Fruit fly (Drosophila melanogaster) whole organism, embryonic: Measurements from ENCODE around the gene Ugt37A2.

Source experiments
- Atf-2 ChIP-seq: fragments of 200-800 bp; sonication (Bioruptor generic); optimal IDR thresholded peaks from 2 replicates; lab custom pipeline; 2016; ENCODE audit warnings: missing biosample characterization, missing genetic modification characterization
- Blimp-1 ChIP-seq: fragments of 200-800 bp; sonication (Bioruptor generic); optimal IDR thresholded peaks from 3 replicates; lab custom pipeline; 2018; ENCODE audit warnings: missing biosample characterization, missing genetic modification characterization, mild to moderate bottlenecking, moderate library complexity, missing genetic modification reagents
- BtbVII ChIP-seq: fragments of 200-800 bp; sonication (Bioruptor generic); optimal IDR thresholded peaks from 3 replicates; lab custom pipeline; 2017; ENCODE audit warnings: missing biosample characterization, mild to moderate bottlenecking, missing genetic modification characterization
- CG11456 ChIP-seq: fragments of 200-800 bp; sonication (Bioruptor generic); IDR thresholded peaks from 3 replicates; pipeline ENCODE4 v1.3.6; 2022; ENCODE audit warnings: missing biosample characterization, missing genetic modification characterization
- CG11723 ChIP-seq: fragments of 200-800 bp; sonication (Bioruptor generic); optimal IDR thresholded peaks from 2 replicates; lab custom pipeline; 2017; ENCODE audit warnings: missing biosample characterization, mild to moderate bottlenecking, missing genetic modification characterization
- CG14441 ChIP-seq: fragments of 200-800 bp; sonication (Bioruptor generic); IDR thresholded peaks from 2 replicates; pipeline ENCODE4 v1.3.6; 2022; ENCODE audit warnings: missing biosample characterization, missing genetic modification characterization
- CG15696 ChIP-seq: fragments of 200-800 bp; sonication (Bioruptor generic); optimal IDR thresholded peaks from 2 replicates; lab custom pipeline; 2019; ENCODE audit warnings: missing biosample characterization, mild to moderate bottlenecking, missing genetic modification characterization, moderate library complexity
- CG17361 ChIP-seq: fragments of 200-800 bp; sonication (Bioruptor generic); IDR thresholded peaks from 3 replicates; pipeline ENCODE4 v1.3.6; 2022; ENCODE audit warnings: missing biosample characterization, missing genetic modification characterization
- CG17802 ChIP-seq: fragments of 200-800 bp; sonication (Bioruptor generic); optimal IDR thresholded peaks from 2 replicates; lab custom pipeline; 2018; ENCODE audit warnings: missing biosample characterization, mild to moderate bottlenecking, missing genetic modification characterization, moderate library complexity
- CG18599 ChIP-seq: fragments of 200-800 bp; sonication (Bioruptor generic); optimal IDR thresholded peaks from 3 replicates; lab custom pipeline; 2017; ENCODE audit warnings: missing biosample characterization, missing genetic modification characterization, mild to moderate bottlenecking, moderate library complexity, missing genetic modification reagents
- CG2678 ChIP-seq: fragments of 200-800 bp; sonication (Bioruptor generic); optimal IDR thresholded peaks from 3 replicates; lab custom pipeline; 2019; ENCODE audit warnings: missing biosample characterization, mild to moderate bottlenecking, missing genetic modification characterization, moderate library complexity
- CG30403 ChIP-seq: fragments of 200-800 bp; sonication (Bioruptor generic); optimal IDR thresholded peaks from 3 replicates; lab custom pipeline; 2016; ENCODE audit warnings: missing biosample characterization, missing genetic modification characterization
- CG4424 ChIP-seq: fragments of 200-800 bp; sonication (Bioruptor generic); optimal IDR thresholded peaks from 3 replicates; lab custom pipeline; 2016; ENCODE audit warnings: missing biosample characterization, missing genetic modification characterization
- CG5245 ChIP-seq: fragments of 200-800 bp; sonication (Bioruptor generic); optimal IDR thresholded peaks from 3 replicates; lab custom pipeline; 2016; ENCODE audit warnings: missing biosample characterization, missing genetic modification characterization
- CG6689 ChIP-seq: fragments of 200-800 bp; sonication (Bioruptor generic); IDR thresholded peaks from 2 replicates; pipeline ENCODE4 v1.3.6; 2022; ENCODE audit warnings: missing biosample characterization, missing genetic modification characterization
- CG6765 ChIP-seq: fragments of 200-800 bp; sonication (Bioruptor generic); optimal IDR thresholded peaks from 3 replicates; lab custom pipeline; 2017; ENCODE audit warnings: missing biosample characterization, mild to moderate bottlenecking, missing genetic modification characterization
- CG6791 ChIP-seq: fragments of 200-800 bp; sonication (Bioruptor generic); IDR thresholded peaks from 3 replicates; pipeline ENCODE4 v1.3.6; 2022; ENCODE audit warnings: missing biosample characterization, missing genetic modification characterization; ENCODE audit not compliant: partially characterized antibody
- CG7271 ChIP-seq: fragments of 200-800 bp; sonication (Bioruptor generic); optimal IDR thresholded peaks from 2 replicates; lab custom pipeline; 2018; ENCODE audit warnings: missing biosample characterization, mild to moderate bottlenecking, missing genetic modification characterization, moderate library complexity
- CG7839 ChIP-seq: fragments of 200-800 bp; sonication (Bioruptor generic); optimal IDR thresholded peaks from 3 replicates; lab custom pipeline; 2018; ENCODE audit warnings: missing biosample characterization, mild to moderate bottlenecking, missing genetic modification characterization, moderate library complexity
- CG8944 ChIP-seq: fragments of 200-800 bp; sonication (Bioruptor generic); optimal IDR thresholded peaks from 3 replicates; lab custom pipeline; 2016; ENCODE audit warnings: missing biosample characterization, missing genetic modification characterization
- CG9609 ChIP-seq: fragments of 200-800 bp; sonication (Bioruptor generic); optimal IDR thresholded peaks from 3 replicates; lab custom pipeline; 2016; ENCODE audit warnings: missing biosample characterization, missing genetic modification characterization
- D ChIP-seq, 2 experiments: fragments of 200-800 bp in 1 of 2; fragments of >200 bp in 1 of 2; sonication (Bioruptor generic) in 1 of 2; optimal IDR thresholded peaks; 2 replicates in 1 of 2; 3 replicates in 1 of 2; lab custom pipeline; 2017; ENCODE audit warnings: mild to moderate bottlenecking in 1 of 2, missing biosample characterization in 1 of 2, missing genetic modification characterization in 1 of 2, missing genetic modification reagents in 1 of 2
- Dfd ChIP-seq, 2 experiments: fragments of >200 bp; optimal IDR thresholded peaks; 2 replicates each; lab custom pipeline; 2017; ENCODE audit warnings: missing biosample characterization in 2 of 2, missing genetic modification characterization in 2 of 2
- Dip2 ChIP-seq: fragments of 200-800 bp; sonication (Bioruptor generic); IDR thresholded peaks from 2 replicates; pipeline ENCODE4 v1.3.6; 2022; ENCODE audit warnings: missing biosample characterization, missing genetic modification characterization
- Hmr ChIP-seq: fragments of 200-800 bp; sonication (Bioruptor generic); optimal IDR thresholded peaks from 3 replicates; lab custom pipeline; 2017; ENCODE audit warnings: mild to moderate bottlenecking, missing biosample characterization, missing genetic modification reagents, missing genetic modification characterization
- Hr39 ChIP-seq: fragments of >200 bp; optimal IDR thresholded peaks from 2 replicates; lab custom pipeline; 2017
- Lim3 ChIP-seq: fragments of 200-800 bp; sonication (Bioruptor generic); IDR thresholded peaks from 2 replicates; pipeline ENCODE4 v1.3.6; 2022; ENCODE audit warnings: missing biosample characterization, missing genetic modification characterization
- Rfx ChIP-seq: fragments of 200-800 bp; sonication (Bioruptor generic); IDR thresholded peaks from 2 replicates; pipeline ENCODE4 v1.3.6; 2022; ENCODE audit warnings: missing biosample characterization, missing genetic modification characterization
- Side ChIP-seq: fragments of 200-800 bp; sonication (Bioruptor generic); optimal IDR thresholded peaks from 2 replicates; lab custom pipeline; 2016; ENCODE audit warnings: missing biosample characterization, missing genetic modification characterization
- Sin3A ChIP-seq: fragments of >200 bp; optimal IDR thresholded peaks from 2 replicates; lab custom pipeline; 2018
- Six4 ChIP-seq: fragments of 200-800 bp; sonication (Bioruptor generic); optimal IDR thresholded peaks from 2 replicates; lab custom pipeline; 2016; ENCODE audit warnings: missing biosample characterization, missing genetic modification characterization
- Vsx1 ChIP-seq: fragments of 200-800 bp; sonication (Bioruptor generic); optimal IDR thresholded peaks from 2 replicates; lab custom pipeline; 2017; ENCODE audit warnings: missing biosample characterization, mild to moderate bottlenecking, missing genetic modification characterization, missing genetic modification reagents
- amos ChIP-seq: fragments of 200-800 bp; sonication (Bioruptor generic); IDR thresholded peaks from 2 replicates; pipeline ENCODE4 v1.3.6; 2022; ENCODE audit warnings: missing biosample characterization, missing genetic modification characterization; ENCODE audit not compliant: partially characterized antibody
- ap ChIP-seq: fragments of 200-800 bp; sonication (Bioruptor generic); IDR thresholded peaks from 2 replicates; pipeline ENCODE4 v1.3.6; 2022; ENCODE audit warnings: missing biosample characterization, missing genetic modification characterization
- ash1 ChIP-seq: fragments of 200-800 bp; sonication (Bioruptor generic); optimal IDR thresholded peaks from 2 replicates; lab custom pipeline; 2018; ENCODE audit warnings: missing biosample characterization, mild to moderate bottlenecking, missing genetic modification characterization
- bigmax ChIP-seq: fragments of 200-800 bp; sonication (Bioruptor generic); optimal IDR thresholded peaks from 2 replicates; lab custom pipeline; 2018; ENCODE audit warnings: missing biosample characterization, mild to moderate bottlenecking, missing genetic modification characterization
- cato ChIP-seq: fragments of 200-800 bp; sonication (Bioruptor generic); optimal IDR thresholded peaks from 2 replicates; lab custom pipeline; 2016; ENCODE audit warnings: missing biosample characterization, missing genetic modification characterization, borderline replicate concordance
- crc ChIP-seq: fragments of 200-800 bp; sonication (Bioruptor generic); optimal IDR thresholded peaks from 2 replicates; lab custom pipeline; 2016; ENCODE audit warnings: missing biosample characterization, missing genetic modification characterization
- disco-r ChIP-seq: fragments of 200-800 bp; sonication (Bioruptor generic); optimal IDR thresholded peaks from 2 replicates; lab custom pipeline; 2016; ENCODE audit warnings: missing biosample characterization, missing genetic modification characterization
- esg ChIP-seq: fragments of 200-800 bp; sonication (Bioruptor generic); conservative IDR thresholded peaks from 2 replicates; pipeline ENCODE4 v1.3.6; 2022; ENCODE audit warnings: missing biosample characterization, missing genetic modification characterization
- exex ChIP-seq: fragments of 200-800 bp; sonication (Bioruptor generic); optimal IDR thresholded peaks from 4 replicates; lab custom pipeline; 2018; ENCODE audit warnings: missing biosample characterization, mild to moderate bottlenecking, missing genetic modification characterization, moderate library complexity
- gsb ChIP-seq: fragments of 200-800 bp; sonication (Bioruptor generic); IDR thresholded peaks from 2 replicates; pipeline ENCODE4 v1.3.6; 2022; ENCODE audit warnings: missing biosample characterization, missing genetic modification characterization
- ind ChIP-seq: fragments of 200-800 bp; sonication (Bioruptor generic); optimal IDR thresholded peaks from 3 replicates; lab custom pipeline; 2016; ENCODE audit warnings: missing biosample characterization, missing genetic modification characterization
- lbe ChIP-seq: fragments of 200-800 bp; sonication (Bioruptor generic); optimal IDR thresholded peaks from 2 replicates; lab custom pipeline; 2016; ENCODE audit warnings: missing biosample characterization, mild to moderate bottlenecking, missing genetic modification characterization
- luna ChIP-seq: fragments of 200-800 bp; sonication (Bioruptor generic); optimal IDR thresholded peaks from 2 replicates; lab custom pipeline; 2016; ENCODE audit warnings: missing biosample characterization, missing genetic modification characterization
- nom ChIP-seq: fragments of 200-800 bp; sonication (Bioruptor generic); optimal IDR thresholded peaks from 2 replicates; lab custom pipeline; 2017; ENCODE audit warnings: missing biosample characterization, missing genetic modification characterization, mild to moderate bottlenecking, moderate library complexity, missing genetic modification reagents
- sd ChIP-seq: fragments of 200-800 bp; sonication (Bioruptor generic); optimal IDR thresholded peaks from 3 replicates; lab custom pipeline; 2018; ENCODE audit warnings: missing biosample characterization, mild to moderate bottlenecking, missing genetic modification characterization, moderate library complexity
- sob ChIP-seq: fragments of 200-800 bp; sonication (Bioruptor generic); IDR thresholded peaks from 2 replicates; pipeline ENCODE4 v1.3.6; 2022; ENCODE audit warnings: missing biosample characterization, missing genetic modification characterization
- ssp ChIP-seq: fragments of 200-800 bp; sonication (Bioruptor generic); IDR thresholded peaks from 2 replicates; pipeline ENCODE4 v1.3.6; 2022; ENCODE audit warnings: missing biosample characterization, missing genetic modification characterization
- tna ChIP-seq: fragments of 200-800 bp; sonication (Bioruptor generic); IDR thresholded peaks from 2 replicates; pipeline ENCODE4 v1.3.6; 2022; ENCODE audit warnings: missing biosample characterization, missing genetic modification characterization; ENCODE audit not compliant: partially characterized antibody
- twi ChIP-seq: fragments of 200-800 bp; optimal IDR thresholded peaks from 2 replicates; lab custom pipeline; 2019; ENCODE audit warnings: missing biosample characterization, mild to moderate bottlenecking, missing genetic modification characterization, moderate library complexity
- vnd ChIP-seq: fragments of 200-800 bp; sonication (Bioruptor generic); IDR thresholded peaks from 3 replicates; pipeline ENCODE4 v1.3.6; 2022; ENCODE audit warnings: missing biosample characterization, missing genetic modification characterization; ENCODE audit not compliant: partially characterized antibody

The Ugt37A2 gene

dm6 chr3R:12716251-12716650, 23.2 kb upstream of the Ugt37A2 start (continued):
- TF ChIP-seq Blimp-1 (GFP tag; lab: Kevin White, UChicago) (peak; percentile 28), Lim3 (GFP tag; lab: Robert Waterston, UW) (no peak), sd (tag; lab: Kevin White, UChicago) (peak; percentile 22), Sin3A (no peak), bigmax (GFP tag; lab: Kevin White, UChicago) (no peak), cato (GFP tag; lab: Kevin White, UChicago) (no peak), CG11456 (GFP tag; lab: Robert Waterston, UW) (no peak), ssp (no peak), Rfx (GFP tag; lab: Robert Waterston, UW) (peak; percentile 23; the same call in 1 of the 2 replicates), ind (no peak), BtbVII (GFP tag; lab: Kevin White, UChicago) (peak; percentile 69), Atf-2 (GFP tag; lab: Kevin White, UChicago) (no peak), CG6689 (GFP tag; lab: Robert Waterston, UW) (no peak), exex (tag; lab: Kevin White, UChicago) (peak; percentile 84), CG7271 (no peak), lbe (no peak), CG11723 (no peak), CG5245 (GFP tag; lab: Kevin White, UChicago) (no peak), ash1 (GFP tag; lab: Kevin White, UChicago) (no peak), CG17361 (GFP tag; lab: Robert Waterston, UW) (no peak), CG8944 (no peak), Side (GFP tag; lab: Kevin White, UChicago) (no peak), CG2678 (peak; percentile 55), Hmr (GFP tag; lab: Kevin White, UChicago) (peak; percentile 23), ap (no peak), CG9609 (GFP tag; lab: Kevin White, UChicago) (no peak), CG14441 (GFP tag; lab: Robert Waterston, UW) (no peak), vnd (no peak), nom (GFP tag; lab: Kevin White, UChicago) (no peak), Hr39 (lab: Kevin White, UChicago) (no peak), CG15696 (tag; lab: Kevin White, UChicago) (no peak), CG30403 (no peak), twi (tag; lab: Kevin White, UChicago) (no peak), CG7839 (tag; lab: Kevin White, UChicago) (no peak), gsb (GFP tag; lab: Robert Waterston, UW) (no peak), disco-r (no peak), Dip2 (GFP tag; lab: Robert Waterston, UW) (no peak), esg (GFP tag; lab: Robert Waterston, UW) (no peak), CG18599 (no peak), luna (GFP tag; lab: Kevin White, UChicago) (no peak), CG6765 (GFP tag; lab: Kevin White, UChicago) (peak; percentile 57), D (optimal IDR thresholded peaks at IDR 0.05; lab: Kevin White, UChicago) (no peak), D (GFP tag; optimal IDR thresholded peaks at IDR 0.05; lab: Kevin White, UChicago) (no peak), CG4424 (no peak), amos (no peak), CG6791 (GFP tag; lab: Robert Waterston, UW) (no peak), tna (GFP tag; lab: Robert Waterston, UW) (no peak), Dfd (GFP tag; optimal IDR thresholded peaks at IDR 0.05; lab: Kevin White, UChicago) (no peak), CG17802 (tag; lab: Kevin White, UChicago) (no peak), crc (no peak), sob (GFP tag; lab: Robert Waterston, UW) (no peak), Vsx1 (GFP tag; lab: Kevin White, UChicago) (no peak), Six4 (GFP tag; lab: Kevin White, UChicago) (no peak)
